Worm (Caenorhabditis elegans) whole organism, L4 larva: Measurements from ENCODE around the gene clec-136.

Source experiments
- ZK546.5 ChIP-seq, 2 experiments: sonication (generic microtip); optimal IDR thresholded peaks; 2 replicates each; lab custom pipeline; 2017; ENCODE audit warnings: missing biosample characterization in 2 of 2, missing genetic modification characterization in 2 of 2
- ceh-28 ChIP-seq: fragments of 150-350 bp; optimal IDR thresholded peaks from 2 replicates; lab custom pipeline; 2014; ENCODE audit warnings: missing biosample characterization, missing genetic modification reagents, missing genetic modification characterization
- lin-39 ChIP-seq: fragments of 150-350 bp; optimal IDR thresholded peaks from 2 replicates; lab custom pipeline; 2014; ENCODE audit warnings: missing biosample characterization, missing genetic modification reagents, missing genetic modification characterization

DNA sequence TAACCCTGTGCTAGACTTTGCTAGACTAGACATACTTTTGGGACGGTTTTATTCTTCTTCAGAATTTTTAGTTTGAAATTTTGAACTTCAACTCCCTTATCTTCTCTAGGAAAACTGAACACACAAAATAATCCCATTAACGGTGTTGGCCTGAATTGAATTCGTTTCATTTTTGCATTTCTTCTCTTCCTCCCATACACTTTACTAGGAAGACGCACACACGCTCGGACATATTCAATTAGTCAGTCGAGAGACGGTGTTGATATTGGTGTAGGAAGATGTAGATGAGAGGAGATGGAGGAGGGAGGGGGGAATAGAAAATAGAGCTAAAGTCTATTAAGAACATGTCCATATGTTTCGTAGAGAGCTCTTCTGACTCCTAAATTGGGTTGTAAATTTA is 41.7 kb downstream of the clec-136 start:
- TF ChIP-seq ZK546.5 (tag; optimal IDR thresholded peaks at IDR 0.05; lab: Kevin White, UChicago) (no peak), lin-39 (no peak), ceh-28 (no peak)
